Worm (Caenorhabditis elegans) whole organism, young adult: ENCODE data around the gene ephx-1.

ENCODE experiments used
- Y53F4B.3 ChIP-seq: fragments of 200-800 bp; sonication (Bioruptor generic); IDR thresholded peaks from 2 replicates; pipeline ENCODE4 v1.3.6; 2022; ENCODE audit warnings: missing genetic modification reagents, missing genetic modification characterization, missing compliant biosample characterization
- Y67H2A.10 ChIP-seq: fragments of 200-800 bp; sonication (Bioruptor generic); conservative IDR thresholded peaks from 2 replicates; pipeline ENCODE4 v1.3.6; 2022; ENCODE audit warnings: missing genetic modification reagents, missing genetic modification characterization, missing compliant biosample characterization
- ama-1 ChIP-seq, 3 experiments: fragments of 150-350 bp in 1 of 3; sonication (generic microtip) in 2 of 3; optimal IDR thresholded peaks; 2 replicates each; lab custom pipeline; 2014 to 2018; ENCODE audit warnings: missing biosample characterization in 2 of 3, missing genetic modification characterization in 2 of 3, missing genetic modification reagents in 2 of 3
- athp-1 ChIP-seq: sonication (generic microtip); optimal IDR thresholded peaks from 2 replicates; lab custom pipeline; 2017; ENCODE audit warnings: mild to moderate bottlenecking, missing genetic modification characterization, missing compliant biosample characterization
- efl-1 ChIP-seq: fragments of 150-350 bp; optimal IDR thresholded peaks from 2 replicates; lab custom pipeline; 2014; ENCODE audit warnings: missing biosample characterization, missing genetic modification reagents, missing genetic modification characterization
- fkh-3 ChIP-seq: sonication (generic microtip); optimal IDR thresholded peaks from 2 replicates; lab custom pipeline; 2016; ENCODE audit warnings: mild to moderate bottlenecking, missing genetic modification characterization, missing compliant biosample characterization
- zfh-2 ChIP-seq: fragments of 200-800 bp; sonication (Bioruptor generic); conservative IDR thresholded peaks from 2 replicates; pipeline ENCODE4 v1.3.6; 2022; ENCODE audit warnings: missing genetic modification reagents, missing genetic modification characterization, missing compliant biosample characterization

DNA sequence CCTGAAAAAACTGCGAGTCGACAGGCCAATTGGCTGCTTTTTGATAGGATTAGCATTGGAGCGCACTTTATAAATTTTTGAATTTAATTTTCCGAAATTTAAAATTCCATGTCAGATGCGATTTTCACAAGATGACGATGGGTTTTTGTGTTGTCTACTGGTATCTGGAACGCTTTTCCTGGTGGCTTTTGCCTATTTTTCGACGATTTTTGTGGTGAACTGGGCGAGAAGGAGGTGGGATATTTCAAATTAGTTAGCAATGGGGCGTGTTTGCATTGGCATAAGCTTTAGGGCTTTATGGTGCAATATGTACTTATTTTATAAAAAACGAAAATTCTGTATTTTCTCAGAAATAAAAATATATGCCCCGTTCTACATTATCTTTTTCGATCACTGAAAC lies 32.6 kb upstream of the ephx-1 start, which contains the start of gene K10G6.9:
- TF ChIP-seq athp-1 (tag; lab: Kevin White, UChicago), result no peak
- no peak for TF ChIP-seq fkh-3 (tag; lab: Kevin White, UChicago)
- TF ChIP-seq efl-1 (GFP tag; lab: Kevin White, UChicago), result no peak
- no peak for TF ChIP-seq Y53F4B.3 (GFP tag; lab: Robert Waterston, UW)
- TF ChIP-seq Y67H2A.10 (GFP tag; lab: Robert Waterston, UW), result no peak
- TF ChIP-seq zfh-2 (GFP tag; lab: Robert Waterston, UW), result no peak
- TF ChIP-seq ama-1 (optimal IDR thresholded peaks at IDR 0.05; lab: Kevin White, UChicago), result no peak
- no peak for TF ChIP-seq ama-1 (GFP tag; optimal IDR thresholded peaks at IDR 0.05; lab: Kevin White, UChicago)
